Worm (Caenorhabditis elegans) whole organism, late embryonic: ENCODE measurements around the gene nhr-232.

Source experiments
- C08G9.2 ChIP-seq: sonication (generic microtip); optimal IDR thresholded peaks from 2 replicates; lab custom pipeline; 2016; ENCODE audit warnings: mild to moderate bottlenecking, missing genetic modification characterization, moderate library complexity, missing compliant biosample characterization
- K09A11.1 ChIP-seq: sonication (generic microtip); optimal IDR thresholded peaks from 2 replicates; lab custom pipeline; 2017; ENCODE audit warnings: antibody characterized with exemption, mild to moderate bottlenecking, missing genetic modification characterization, missing compliant biosample characterization; ENCODE audit not compliant: insufficient read depth
- ahr-1 ChIP-seq: sonication (generic microtip); optimal IDR thresholded peaks from 2 replicates; lab custom pipeline; 2016; ENCODE audit warnings: missing genetic modification characterization, missing compliant biosample characterization
- ceh-14 ChIP-seq: sonication (generic microtip); optimal IDR thresholded peaks from 2 replicates; lab custom pipeline; 2016; ENCODE audit warnings: missing genotype, missing genetic modification characterization, missing compliant biosample characterization
- ceh-19 ChIP-seq: fragments of 200-800 bp; sonication (Bioruptor generic); optimal IDR thresholded peaks from 2 replicates; lab custom pipeline; 2018; ENCODE audit warnings: mild to moderate bottlenecking, missing genetic modification characterization, missing compliant biosample characterization
- ceh-2 ChIP-seq: sonication (generic microtip); optimal IDR thresholded peaks from 2 replicates; lab custom pipeline; 2016; ENCODE audit warnings: missing genotype, missing genetic modification characterization, missing compliant biosample characterization
- ceh-22 ChIP-seq: sonication (generic microtip); optimal IDR thresholded peaks from 2 replicates; lab custom pipeline; 2017; ENCODE audit warnings: missing biosample characterization, missing genetic modification characterization
- ceh-30 ChIP-seq: fragments of 150-350 bp; optimal IDR thresholded peaks from 2 replicates; lab custom pipeline; 2014; ENCODE audit warnings: missing biosample characterization, missing genetic modification characterization
- ceh-31 ChIP-seq: sonication (generic microtip); optimal IDR thresholded peaks from 2 replicates; lab custom pipeline; 2016; ENCODE audit warnings: missing genetic modification characterization, missing compliant biosample characterization
- ceh-48 ChIP-seq: sonication (generic microtip); optimal IDR thresholded peaks from 2 replicates; lab custom pipeline; 2016; ENCODE audit warnings: missing genetic modification characterization, inconsistent platforms, missing compliant biosample characterization
- dmd-4 ChIP-seq: sonication (generic microtip); optimal IDR thresholded peaks from 2 replicates; lab custom pipeline; 2016; ENCODE audit warnings: borderline replicate concordance, missing genetic modification characterization, missing compliant biosample characterization
- dve-1 ChIP-seq: sonication (generic microtip); optimal IDR thresholded peaks from 2 replicates; lab custom pipeline; 2017; ENCODE audit warnings: antibody characterized with exemption, mild to moderate bottlenecking, missing genetic modification characterization, missing compliant biosample characterization
- elt-2 ChIP-seq: sonication (generic microtip); optimal IDR thresholded peaks from 2 replicates; lab custom pipeline; 2016; ENCODE audit warnings: missing genetic modification reagents, missing genetic modification characterization, missing compliant biosample characterization
- eyg-1 ChIP-seq: sonication (generic microtip); optimal IDR thresholded peaks from 2 replicates; lab custom pipeline; 2016; ENCODE audit warnings: missing genotype, missing genetic modification characterization, missing compliant biosample characterization
- fax-1 ChIP-seq: sonication (generic microtip); optimal IDR thresholded peaks from 2 replicates; lab custom pipeline; 2016; ENCODE audit warnings: missing genotype, missing genetic modification characterization, missing compliant biosample characterization
- fkh-6 ChIP-seq: sonication (generic microtip); optimal IDR thresholded peaks from 2 replicates; lab custom pipeline; 2016; ENCODE audit warnings: missing genetic modification characterization, missing compliant biosample characterization
- gmeb-2 ChIP-seq: sonication (generic microtip); optimal IDR thresholded peaks from 2 replicates; lab custom pipeline; 2016; ENCODE audit warnings: missing genetic modification characterization, inconsistent platforms, missing compliant biosample characterization
- hlh-15 ChIP-seq: sonication (generic microtip); optimal IDR thresholded peaks from 2 replicates; lab custom pipeline; 2016; ENCODE audit warnings: missing genetic modification characterization, missing compliant biosample characterization
- hlh-6 ChIP-seq: sonication (generic microtip); optimal IDR thresholded peaks from 2 replicates; lab custom pipeline; 2016; ENCODE audit warnings: missing genotype, missing genetic modification characterization, missing compliant biosample characterization
- lim-6 ChIP-seq: sonication (generic microtip); optimal IDR thresholded peaks from 2 replicates; lab custom pipeline; 2016; ENCODE audit warnings: missing genetic modification characterization, missing compliant biosample characterization
- nhr-11 ChIP-seq: fragments of 150-350 bp; optimal IDR thresholded peaks from 2 replicates; lab custom pipeline; 2014; ENCODE audit warnings: missing biosample characterization, missing genetic modification characterization
- nhr-232 ChIP-seq: sonication (generic microtip); optimal IDR thresholded peaks from 2 replicates; lab custom pipeline; 2016; ENCODE audit warnings: missing genetic modification characterization, missing compliant biosample characterization
- odd-2 ChIP-seq: sonication (generic microtip); optimal IDR thresholded peaks from 2 replicates; lab custom pipeline; 2017; ENCODE audit warnings: antibody characterized with exemption, mild to moderate bottlenecking, missing genetic modification characterization, missing compliant biosample characterization
- pag-3 ChIP-seq: sonication (generic microtip); optimal IDR thresholded peaks from 2 replicates; lab custom pipeline; 2016; ENCODE audit warnings: missing compliant biosample characterization, missing genetic modification characterization, borderline replicate concordance
- pha-2 ChIP-seq: sonication (generic microtip); optimal IDR thresholded peaks from 2 replicates; lab custom pipeline; 2017; ENCODE audit warnings: mild to moderate bottlenecking, missing genetic modification characterization, missing compliant biosample characterization
- pha-4 ChIP-seq: fragments of 150-350 bp; optimal IDR thresholded peaks from 2 replicates; lab custom pipeline; 2018; ENCODE audit warnings: missing biosample characterization, missing genetic modification reagents, missing genetic modification characterization
- ref-2 ChIP-seq: sonication (generic microtip); optimal IDR thresholded peaks from 2 replicates; lab custom pipeline; 2016; ENCODE audit warnings: missing genetic modification characterization, missing compliant biosample characterization
- sdc-2 ChIP-seq: sonication (generic microtip); optimal IDR thresholded peaks from 2 replicates; lab custom pipeline; 2016; ENCODE audit warnings: missing genotype, missing genetic modification characterization, missing compliant biosample characterization
- sox-2 ChIP-seq: fragments of 200-800 bp; sonication (Bioruptor generic); IDR thresholded peaks from 2 replicates; pipeline ENCODE4 v1.3.6; 2022; ENCODE audit warnings: missing genetic modification reagents, missing genetic modification characterization, missing compliant biosample characterization
- syd-9 ChIP-seq: sonication (generic microtip); optimal IDR thresholded peaks from 2 replicates; lab custom pipeline; 2016; ENCODE audit warnings: mild to moderate bottlenecking, missing genetic modification characterization, moderate library complexity, missing compliant biosample characterization
- tbx-2 ChIP-seq: sonication (generic microtip); optimal IDR thresholded peaks from 2 replicates; lab custom pipeline; 2016; ENCODE audit warnings: missing genetic modification characterization, missing compliant biosample characterization
- tbx-7 ChIP-seq: sonication (generic microtip); optimal IDR thresholded peaks from 2 replicates; lab custom pipeline; 2016; ENCODE audit warnings: missing genotype, missing genetic modification characterization, missing compliant biosample characterization
- unc-3 ChIP-seq, 2 experiments: fragments of 200-800 bp in 1 of 2; sonication (Bioruptor generic) in 1 of 2; sonication (generic microtip) in 1 of 2; conservative IDR thresholded peaks in 1 of 2; optimal IDR thresholded peaks in 1 of 2; 2 replicates each; pipeline versions ENCODE4 v1.3.6 to Lab custom; 2016 to 2022; ENCODE audit warnings: missing compliant biosample characterization in 2 of 2, missing genetic modification characterization in 2 of 2, missing genetic modification reagents in 1 of 2
- unc-42 ChIP-seq: sonication (generic microtip); optimal IDR thresholded peaks from 2 replicates; lab custom pipeline; 2016; ENCODE audit warnings: missing genotype, missing genetic modification characterization, missing compliant biosample characterization
- unc-55 ChIP-seq: sonication (generic microtip); optimal IDR thresholded peaks from 2 replicates; lab custom pipeline; 2017; ENCODE audit warnings: missing biosample characterization, missing genetic modification reagents, missing genetic modification characterization
- unc-86 ChIP-seq: sonication (generic microtip); optimal IDR thresholded peaks from 2 replicates; lab custom pipeline; 2016; ENCODE audit warnings: missing genetic modification characterization, missing compliant biosample characterization

The nhr-232 gene

ce11 chrV:10256050-10256449 is at the start of gene nhr-232:
TSS of gene nhr-232 (plus strand) at chrV:10256170.
- TF ChIP-seq ceh-31 (tag; lab: Kevin White, UChicago) (no peak), elt-2 (tag; lab: Kevin White, UChicago) (peak; percentile 62)

ce11 chrV:10206502-10206901 is 49.5 kb upstream of the nhr-232 start, which contains the start of gene rpc-25:
TSS of gene rpc-25 (minus strand) at chrV:10206602.
- no peak for TF ChIP-seq dmd-4 (tag; lab: Kevin White, UChicago)
- no peak for TF ChIP-seq unc-42 (tag; lab: Kevin White, UChicago)
- no peak for TF ChIP-seq ceh-2 (tag; lab: Kevin White, UChicago)
- TF ChIP-seq ceh-14 (tag; lab: Kevin White, UChicago): no peak
- TF ChIP-seq gmeb-2 (tag; lab: Kevin White, UChicago): no peak
- no peak for TF ChIP-seq hlh-6
- TF ChIP-seq pha-4: no peak
- TF ChIP-seq sox-2 (GFP tag; lab: Robert Waterston, UW): no peak
- TF ChIP-seq pha-2: no peak
- TF ChIP-seq ceh-48: no peak
- TF ChIP-seq fkh-6 (tag; lab: Kevin White, UChicago): no peak
- no peak for TF ChIP-seq syd-9 (tag; lab: Kevin White, UChicago)
- TF ChIP-seq elt-2 (tag; lab: Kevin White, UChicago): no peak
- TF ChIP-seq tbx-7 (tag; lab: Kevin White, UChicago): no peak
- TF ChIP-seq sdc-2 (tag; lab: Kevin White, UChicago): no peak
- TF ChIP-seq, all 69 proteins: peak for 0

- TF ChIP-seq C08G9.2 (no peak), ahr-1 (tag; lab: Kevin White, UChicago) (no peak), ceh-31 (tag; lab: Kevin White, UChicago) (no peak), unc-55 (GFP tag; lab: Kevin White, UChicago) (no peak)
These were observed 45.7 kb upstream of the nhr-232 start, which contains the start of gene tftc-3 for ce11 chrV:10210244-10210643. TSS of gene tftc-3 (minus strand) at chrV:10210344.

ce11 chrV:10212027-10212426 is 43.9 kb upstream of the nhr-232 start, which contains the start of gene zhit-3:
TSS of gene zhit-3 (minus strand) at chrV:10212127.
- TF ChIP-seq ceh-48: no peak
- TF ChIP-seq lim-6 (tag; lab: Kevin White, UChicago): no peak
- TF ChIP-seq hlh-15 (tag; lab: Kevin White, UChicago): no peak
- TF ChIP-seq ceh-30 (tag; lab: Kevin White, UChicago): no peak
- no peak for TF ChIP-seq K09A11.1
- TF ChIP-seq unc-3 (GFP tag; conservative IDR thresholded peaks at IDR 0.05; lab: Robert Waterston, UW): no peak
- TF ChIP-seq unc-3 (tag; optimal IDR thresholded peaks at IDR 0.05; lab: Kevin White, UChicago): no peak
- TF ChIP-seq unc-86 (tag; lab: Kevin White, UChicago): no peak
- TF ChIP-seq nhr-11: no peak
- no peak for TF ChIP-seq odd-2 (tag; lab: Kevin White, UChicago)
- no peak for TF ChIP-seq eyg-1 (tag; lab: Kevin White, UChicago)

- TF ChIP-seq sox-2 (GFP tag; lab: Robert Waterston, UW): no peak
- no peak for TF ChIP-seq ref-2 (tag; lab: Kevin White, UChicago)
- no peak for TF ChIP-seq dve-1
- no peak for TF ChIP-seq fax-1 (tag; lab: Kevin White, UChicago)
- TF ChIP-seq nhr-232: no peak
- TF ChIP-seq pag-3: no peak
- no peak for TF ChIP-seq gmeb-2 (tag; lab: Kevin White, UChicago)
- TF ChIP-seq ceh-19: no peak
- no peak for TF ChIP-seq ceh-22 (tag; lab: Kevin White, UChicago)
- TF ChIP-seq tbx-7 (tag; lab: Kevin White, UChicago): no peak
- no peak for TF ChIP-seq tbx-2
- TF ChIP-seq unc-86 (tag; lab: Kevin White, UChicago): no peak
- no peak for TF ChIP-seq dmd-4 (tag; lab: Kevin White, UChicago)
These were observed 43.3 kb upstream of the nhr-232 start, which contains the start of gene hpo-40 for ce11 chrV:10212627-10213026. TSS of gene hpo-40 (plus strand) at chrV:10212927.
